Fruit fly (Drosophila melanogaster) whole organism, embryonic: Measurements from ENCODE around the gene CG10301.

Source experiments
- Adf1 ChIP-seq: fragments of 200-800 bp; sonication (Bioruptor generic); IDR thresholded peaks from 2 replicates; pipeline ENCODE4 v1.3.6; 2022; ENCODE audit warnings: missing biosample characterization, missing genetic modification characterization
- BtbVII ChIP-seq: fragments of 200-800 bp; sonication (Bioruptor generic); optimal IDR thresholded peaks from 3 replicates; lab custom pipeline; 2017; ENCODE audit warnings: missing biosample characterization, mild to moderate bottlenecking, missing genetic modification characterization
- CG1024 ChIP-seq: fragments of 200-800 bp; sonication (Bioruptor generic); IDR thresholded peaks from 2 replicates; pipeline ENCODE4 v1.3.6; 2022; ENCODE audit warnings: missing biosample characterization, missing genetic modification characterization
- CG10274 ChIP-seq: fragments of 200-800 bp; sonication (Bioruptor generic); optimal IDR thresholded peaks from 3 replicates; lab custom pipeline; 2017; ENCODE audit warnings: missing biosample characterization, mild to moderate bottlenecking, missing genetic modification characterization
- CG10979 ChIP-seq: fragments of 200-800 bp; sonication (Bioruptor generic); optimal IDR thresholded peaks from 2 replicates; lab custom pipeline; 2018; ENCODE audit warnings: missing biosample characterization, mild to moderate bottlenecking, missing genetic modification characterization, moderate library complexity
- CG11695 ChIP-seq: fragments of 200-800 bp; sonication (Bioruptor generic); IDR thresholded peaks from 3 replicates; pipeline ENCODE4 v1.3.6; 2022; ENCODE audit warnings: missing biosample characterization, missing genetic modification characterization
- CG12071 ChIP-seq: fragments of 200-800 bp; sonication (Bioruptor generic); optimal IDR thresholded peaks from 3 replicates; lab custom pipeline; 2018; ENCODE audit warnings: missing biosample characterization, mild to moderate bottlenecking, missing genetic modification characterization
- CG14441 ChIP-seq: fragments of 200-800 bp; sonication (Bioruptor generic); IDR thresholded peaks from 2 replicates; pipeline ENCODE4 v1.3.6; 2022; ENCODE audit warnings: missing biosample characterization, missing genetic modification characterization
- CG15011 ChIP-seq: fragments of 200-800 bp; sonication (Bioruptor generic); optimal IDR thresholded peaks from 3 replicates; lab custom pipeline; 2018; ENCODE audit warnings: missing biosample characterization, mild to moderate bottlenecking, missing genetic modification characterization
- CG1529 ChIP-seq: fragments of 200-800 bp; sonication (Bioruptor generic); optimal IDR thresholded peaks from 3 replicates; lab custom pipeline; 2018; ENCODE audit warnings: missing biosample characterization, missing genetic modification characterization
- CG1602 ChIP-seq: fragments of 200-800 bp; sonication (Bioruptor generic); optimal IDR thresholded peaks from 3 replicates; lab custom pipeline; 2016; ENCODE audit warnings: missing biosample characterization, missing genetic modification characterization
- CG16863 ChIP-seq: fragments of 200-800 bp; sonication (Bioruptor generic); optimal IDR thresholded peaks from 3 replicates; lab custom pipeline; 2016; ENCODE audit warnings: missing biosample characterization, missing genetic modification characterization
- CG17361 ChIP-seq: fragments of 200-800 bp; sonication (Bioruptor generic); IDR thresholded peaks from 3 replicates; pipeline ENCODE4 v1.3.6; 2022; ENCODE audit warnings: missing biosample characterization, missing genetic modification characterization
- CG17802 ChIP-seq: fragments of 200-800 bp; sonication (Bioruptor generic); optimal IDR thresholded peaks from 2 replicates; lab custom pipeline; 2018; ENCODE audit warnings: missing biosample characterization, mild to moderate bottlenecking, missing genetic modification characterization, moderate library complexity
- CG18262 ChIP-seq: fragments of 200-800 bp; optimal IDR thresholded peaks from 3 replicates; lab custom pipeline; 2019; ENCODE audit warnings: missing biosample characterization, mild to moderate bottlenecking, missing genetic modification characterization, moderate library complexity
- CG18764 ChIP-seq: fragments of 200-800 bp; sonication (Bioruptor generic); optimal IDR thresholded peaks from 3 replicates; lab custom pipeline; 2016; ENCODE audit warnings: missing biosample characterization, missing genetic modification characterization
- CG30020 ChIP-seq: fragments of 200-800 bp; optimal IDR thresholded peaks from 2 replicates; lab custom pipeline; 2019; ENCODE audit warnings: missing biosample characterization, mild to moderate bottlenecking, missing genetic modification characterization, moderate library complexity
- CG33213 ChIP-seq: fragments of 200-800 bp; sonication (Bioruptor generic); optimal IDR thresholded peaks from 3 replicates; lab custom pipeline; 2016; ENCODE audit warnings: missing biosample characterization, missing genetic modification characterization
- CG4854 ChIP-seq: fragments of 200-800 bp; sonication (Bioruptor generic); optimal IDR thresholded peaks from 2 replicates; lab custom pipeline; 2016; ENCODE audit warnings: missing biosample characterization, missing genetic modification characterization, inconsistent platforms
- CG5953 ChIP-seq: fragments of 200-800 bp; sonication (Bioruptor generic); IDR thresholded peaks from 2 replicates; pipeline ENCODE4 v1.3.6; 2022; ENCODE audit warnings: missing biosample characterization, missing genetic modification characterization
- CG7372 ChIP-seq: fragments of 200-800 bp; sonication (Bioruptor generic); IDR thresholded peaks from 2 replicates; pipeline ENCODE4 v1.3.6; 2022; ENCODE audit warnings: missing biosample characterization, missing genetic modification characterization
- CG7987 ChIP-seq: fragments of 200-800 bp; sonication (Bioruptor generic); optimal IDR thresholded peaks from 2 replicates; lab custom pipeline; 2018; ENCODE audit warnings: missing biosample characterization, mild to moderate bottlenecking, missing genetic modification characterization, moderate library complexity
- CG8089 ChIP-seq: fragments of 200-800 bp; sonication (Bioruptor generic); optimal IDR thresholded peaks from 3 replicates; lab custom pipeline; 2016; ENCODE audit warnings: missing biosample characterization, missing genetic modification characterization
- CG9876 ChIP-seq: fragments of 200-800 bp; sonication (Bioruptor generic); optimal IDR thresholded peaks from 2 replicates; lab custom pipeline; 2016; ENCODE audit warnings: missing biosample characterization, missing genetic modification characterization
- CkIIα-i1 ChIP-seq: fragments of 200-800 bp; sonication (Bioruptor generic); IDR thresholded peaks from 2 replicates; pipeline ENCODE4 v1.3.6; 2022; ENCODE audit warnings: missing biosample characterization, missing genetic modification characterization
- Ets97D ChIP-seq: fragments of 200-800 bp; sonication (Bioruptor generic); optimal IDR thresholded peaks from 3 replicates; lab custom pipeline; 2016; ENCODE audit warnings: missing biosample characterization, missing genetic modification characterization
- HLHmδ ChIP-seq: fragments of 200-800 bp; sonication (Bioruptor generic); optimal IDR thresholded peaks from 2 replicates; lab custom pipeline; 2018; ENCODE audit warnings: missing biosample characterization, mild to moderate bottlenecking, missing genetic modification characterization, moderate library complexity
- Hmx ChIP-seq: fragments of 200-800 bp; sonication (Bioruptor generic); optimal IDR thresholded peaks from 2 replicates; lab custom pipeline; 2016; ENCODE audit warnings: missing biosample characterization, missing genetic modification characterization
- Hr78 ChIP-seq, 2 experiments: fragments of 200-800 bp in 1 of 2; fragments of >200 bp in 1 of 2; sonication (Bioruptor generic) in 1 of 2; optimal IDR thresholded peaks; 2 replicates each; lab custom pipeline; 2017 to 2019; ENCODE audit warnings: missing biosample characterization in 2 of 2, missing genetic modification characterization in 2 of 2, mild to moderate bottlenecking in 1 of 2, moderate library complexity in 1 of 2
- Mrtf ChIP-seq: fragments of 200-800 bp; sonication (Bioruptor generic); IDR thresholded peaks from 3 replicates; pipeline ENCODE4 v1.3.6; 2022; ENCODE audit warnings: missing biosample characterization, missing genetic modification characterization
- Optix ChIP-seq: fragments of 200-800 bp; sonication (Bioruptor generic); IDR thresholded peaks from 3 replicates; pipeline ENCODE4 v1.3.6; 2022; ENCODE audit warnings: missing biosample characterization, missing genetic modification characterization
- Ptx1 ChIP-seq: fragments of 200-800 bp; sonication (Bioruptor generic); IDR thresholded peaks from 2 replicates; pipeline ENCODE4 v1.3.6; 2022; ENCODE audit warnings: missing biosample characterization, missing genetic modification characterization
- Rfx ChIP-seq: fragments of 200-800 bp; sonication (Bioruptor generic); IDR thresholded peaks from 2 replicates; pipeline ENCODE4 v1.3.6; 2022; ENCODE audit warnings: missing biosample characterization, missing genetic modification characterization
- Usf ChIP-seq: fragments of 200-800 bp; sonication (Bioruptor generic); optimal IDR thresholded peaks from 2 replicates; lab custom pipeline; 2017; ENCODE audit warnings: missing genotype, missing biosample characterization, missing genetic modification characterization
- Xrp1 ChIP-seq: fragments of 200-800 bp; sonication (Bioruptor generic); IDR thresholded peaks from 2 replicates; pipeline ENCODE4 v1.3.6; 2022; ENCODE audit warnings: missing biosample characterization, missing genetic modification characterization
- chif ChIP-seq, 2 experiments: fragments of 200-800 bp; sonication (Bioruptor generic); optimal IDR thresholded peaks; 3 replicates each; lab custom pipeline; 2016; ENCODE audit warnings: missing biosample characterization in 2 of 2, missing genetic modification characterization in 2 of 2
- chn ChIP-seq: fragments of 200-800 bp; sonication (Bioruptor generic); optimal IDR thresholded peaks from 2 replicates; lab custom pipeline; 2016; ENCODE audit warnings: missing biosample characterization, missing genetic modification characterization
- fd64A ChIP-seq: fragments of 200-800 bp; sonication (Bioruptor generic); optimal IDR thresholded peaks from 3 replicates; lab custom pipeline; 2018; ENCODE audit warnings: missing biosample characterization, mild to moderate bottlenecking, missing genetic modification characterization
- grau ChIP-seq: fragments of 200-800 bp; optimal IDR thresholded peaks from 3 replicates; lab custom pipeline; 2019; ENCODE audit warnings: missing biosample characterization, mild to moderate bottlenecking, missing genetic modification characterization, moderate library complexity
- hb ChIP-seq: fragments of 200-800 bp; sonication (Bioruptor generic); IDR thresholded peaks from 3 replicates; pipeline ENCODE4 v1.3.6; 2022; ENCODE audit warnings: missing biosample characterization, missing genetic modification characterization; ENCODE audit not compliant: partially characterized antibody
- hkb ChIP-seq, 2 experiments: fragments of 200-800 bp in 1 of 2; fragments of >200 bp in 1 of 2; sonication (Bioruptor generic) in 1 of 2; IDR thresholded peaks in 1 of 2; optimal IDR thresholded peaks in 1 of 2; 2 replicates each; pipeline versions ENCODE4 v1.3.6 to Lab custom; 2017 to 2022; ENCODE audit warnings: missing biosample characterization in 1 of 2, missing genetic modification characterization in 1 of 2
- lola ChIP-seq, 3 experiments: fragments of >200 bp in 2 of 3; fragments of 200-800 bp in 1 of 3; sonication (Bioruptor generic) in 1 of 3; optimal IDR thresholded peaks; 2 replicates each; lab custom pipeline; 2017 to 2019; ENCODE audit warnings: missing biosample characterization in 3 of 3, missing genetic modification characterization in 3 of 3, mild to moderate bottlenecking in 1 of 3, moderate library complexity in 1 of 3
- mld ChIP-seq: fragments of 200-800 bp; sonication (Bioruptor generic); IDR thresholded peaks from 3 replicates; pipeline ENCODE4 v1.3.6; 2022; ENCODE audit warnings: missing biosample characterization, missing genetic modification characterization; ENCODE audit not compliant: partially characterized antibody
- nerfin-2 ChIP-seq: fragments of 200-800 bp; sonication (Bioruptor generic); IDR thresholded peaks from 2 replicates; pipeline ENCODE4 v1.3.6; 2022; ENCODE audit warnings: missing biosample characterization, missing genetic modification characterization; ENCODE audit not compliant: partially characterized antibody
- onecut ChIP-seq: fragments of 200-800 bp; sonication (Bioruptor generic); IDR thresholded peaks from 2 replicates; pipeline ENCODE4 v1.3.6; 2022; ENCODE audit warnings: missing biosample characterization, missing genetic modification characterization
- peb ChIP-seq: fragments of 200-800 bp; sonication (Bioruptor generic); IDR thresholded peaks from 2 replicates; pipeline ENCODE4 v1.3.6; 2022; ENCODE audit warnings: missing biosample characterization, missing genetic modification characterization
- ranshi ChIP-seq: fragments of 200-800 bp; sonication (Bioruptor generic); IDR thresholded peaks from 2 replicates; pipeline ENCODE4 v1.3.6; 2022; ENCODE audit warnings: missing biosample characterization, missing genetic modification characterization
- scrt ChIP-seq: fragments of 200-800 bp; sonication (Bioruptor generic); optimal IDR thresholded peaks from 2 replicates; lab custom pipeline; 2018; ENCODE audit warnings: missing biosample characterization, mild to moderate bottlenecking, missing genetic modification characterization, moderate library complexity
- stc ChIP-seq: fragments of 200-800 bp; sonication (Bioruptor generic); IDR thresholded peaks from 2 replicates; pipeline ENCODE4 v1.3.6; 2022; ENCODE audit warnings: missing biosample characterization, missing genetic modification characterization
- yki ChIP-seq: fragments of >200 bp; optimal IDR thresholded peaks from 3 replicates; lab custom pipeline; 2018
- zfh2 ChIP-seq: fragments of 200-800 bp; sonication (Bioruptor generic); optimal IDR thresholded peaks from 2 replicates; lab custom pipeline; 2016; ENCODE audit warnings: missing biosample characterization, missing genetic modification characterization

Gene CG10301

dm6 chr3R:23713901-23714300 is 3.9 kb downstream of the CG10301 start (continued):
- peak; percentile 56 for TF ChIP-seq chn (GFP tag; lab: Kevin White, UChicago)
- TF ChIP-seq peb (GFP tag; lab: Robert Waterston, UW): no peak
- peak; percentile 64 for TF ChIP-seq CG1602 (GFP tag; lab: Kevin White, UChicago)
- peak; percentile 35 for TF ChIP-seq CG18262 (tag; lab: Kevin White, UChicago)
- no peak for TF ChIP-seq Ets97D (GFP tag; lab: Kevin White, UChicago)
- TF ChIP-seq Usf (GFP tag; lab: Kevin White, UChicago): no peak
- TF ChIP-seq ranshi (GFP tag; lab: Robert Waterston, UW): peak; percentile 50
- peak; percentile 33; the same call in 1 of the 2 replicates for TF ChIP-seq Rfx (GFP tag; lab: Robert Waterston, UW)
- peak; percentile 65 for TF ChIP-seq Ptx1 (GFP tag; lab: Robert Waterston, UW)
- no peak for TF ChIP-seq yki
- peak; percentile 34; the same call in 1 of the 2 replicates for TF ChIP-seq CG5953 (GFP tag; lab: Robert Waterston, UW)
- peak; percentile 29; the same call in 1 of the 3 replicates for TF ChIP-seq Optix (GFP tag; lab: Robert Waterston, UW)
- TF ChIP-seq CG8089 (GFP tag; lab: Kevin White, UChicago): peak; percentile 16
- TF ChIP-seq CG9876 (GFP tag; lab: Kevin White, UChicago): no peak
- peak; percentile 51 for TF ChIP-seq CG1529 (GFP tag; lab: Kevin White, UChicago)
- TF ChIP-seq CkIIα-i1 (GFP tag; lab: Robert Waterston, UW): no peak
- TF ChIP-seq CG10979 (tag; lab: Kevin White, UChicago): peak; percentile 67
- peak; percentile 72 for TF ChIP-seq CG14441
- no peak for TF ChIP-seq Adf1 (GFP tag; lab: Robert Waterston, UW)
- peak; percentile 68 for TF ChIP-seq grau (tag; lab: Kevin White, UChicago)
- no peak for TF ChIP-seq nerfin-2 (GFP tag; lab: Robert Waterston, UW)
- TF ChIP-seq CG33213 (GFP tag; lab: Kevin White, UChicago): peak; percentile 30
- no peak for TF ChIP-seq hb
- no peak for TF ChIP-seq BtbVII
- TF ChIP-seq chif (GFP tag; optimal IDR thresholded peaks at IDR 0.05; lab: Kevin White, UChicago): peak; percentile 75 to 80
- TF ChIP-seq HLHmδ: no peak
- no peak for TF ChIP-seq Hr78 (GFP tag; optimal IDR thresholded peaks at IDR 0.05; lab: Kevin White, UChicago)
- TF ChIP-seq scrt (GFP tag; lab: Kevin White, UChicago): peak; percentile 14
- 0 out of 2 replicates have a peak, but pooled peaks have one; percentile 18 for TF ChIP-seq CG1024
- no peak for TF ChIP-seq CG10274 (GFP tag; lab: Kevin White, UChicago)
- no peak for TF ChIP-seq mld
- peak; percentile 56; the same call in 1 of the 3 replicates for TF ChIP-seq Mrtf (GFP tag; lab: Robert Waterston, UW)
- peak; percentile 43 for TF ChIP-seq CG16863 (GFP tag; lab: Kevin White, UChicago)
- no peak for TF ChIP-seq hkb (optimal IDR thresholded peaks at IDR 0.05; lab: Kevin White, UChicago)
- peak; percentile 63 for TF ChIP-seq hkb (GFP tag; IDR thresholded peaks at IDR 0.05; lab: Robert Waterston, UW)
- TF ChIP-seq Xrp1 (GFP tag; lab: Robert Waterston, UW): peak; percentile 72
- TF ChIP-seq CG7372 (GFP tag; lab: Robert Waterston, UW): no peak
- no peak for TF ChIP-seq CG12071
- peak; percentile 24; the same call in 1 of the 2 replicates for TF ChIP-seq stc (GFP tag; lab: Robert Waterston, UW)
- no peak for TF ChIP-seq CG7987 (GFP tag; lab: Kevin White, UChicago)
- peak; percentile 5 for TF ChIP-seq fd64A
- 0 out of 2 replicates have a peak, but pooled peaks have one; percentile 38 for TF ChIP-seq onecut (GFP tag; lab: Robert Waterston, UW)
- TF ChIP-seq Hmx (GFP tag; lab: Kevin White, UChicago): peak; percentile 22
- TF ChIP-seq CG4854 (GFP tag; lab: Kevin White, UChicago): no peak
- 0 out of 3 replicates have a peak, but pooled peaks have one; percentile 32 for TF ChIP-seq CG17361 (GFP tag; lab: Robert Waterston, UW)
- peak; percentile 63 for TF ChIP-seq CG18764 (GFP tag; lab: Kevin White, UChicago)
- TF ChIP-seq CG30020 (tag; lab: Kevin White, UChicago): no peak
- TF ChIP-seq CG11695 (GFP tag; lab: Robert Waterston, UW): peak; percentile 39; the same call in 1 of the 3 replicates
- peak; percentile 9 for TF ChIP-seq CG15011 (GFP tag; lab: Kevin White, UChicago)
- peak in 1 of 3 experiments; percentile 66 for TF ChIP-seq lola (GFP tag; optimal IDR thresholded peaks at IDR 0.05; lab: Kevin White, UChicago)
- no peak for TF ChIP-seq zfh2 (GFP tag; lab: Kevin White, UChicago)
- peak; percentile 8 for TF ChIP-seq CG17802 (tag; lab: Kevin White, UChicago)
